Fruit fly (Drosophila melanogaster) whole organism, embryonic: ENCODE results near the gene CG3368.
A peak's percentile ranks its signal among the peaks of the same experiment; 100 is the strongest.

ENCODE experiments used
- Atf6 ChIP-seq: fragments of 200-800 bp; sonication (Bioruptor generic); IDR thresholded peaks from 2 replicates; pipeline ENCODE4 v1.3.6; 2022; ENCODE audit warnings: missing biosample characterization, missing genetic modification characterization
- BEAF-32 ChIP-seq: fragments of 200-800 bp; sonication (Bioruptor generic); optimal IDR thresholded peaks from 3 replicates; lab custom pipeline; 2017; ENCODE audit warnings: missing biosample characterization, missing genetic modification characterization, mild to moderate bottlenecking, moderate library complexity, missing genetic modification reagents
- CG10543 ChIP-seq: fragments of 200-800 bp; sonication (Bioruptor generic); optimal IDR thresholded peaks from 3 replicates; lab custom pipeline; 2017; ENCODE audit warnings: missing biosample characterization, mild to moderate bottlenecking, missing genetic modification characterization, moderate library complexity
- CG12219 ChIP-seq: fragments of 200-800 bp; sonication (Bioruptor generic); optimal IDR thresholded peaks from 3 replicates; lab custom pipeline; 2018; ENCODE audit warnings: missing biosample characterization, mild to moderate bottlenecking, missing genetic modification characterization
- CG12744 ChIP-seq: fragments of 200-800 bp; sonication (Bioruptor generic); optimal IDR thresholded peaks from 2 replicates; lab custom pipeline; 2016; ENCODE audit warnings: missing biosample characterization, missing genetic modification characterization
- CG14710 ChIP-seq: fragments of 200-800 bp; sonication (Bioruptor generic); optimal IDR thresholded peaks from 3 replicates; lab custom pipeline; 2019; ENCODE audit warnings: missing biosample characterization, mild to moderate bottlenecking, missing genetic modification characterization, moderate library complexity
- CG1647 ChIP-seq: fragments of 200-800 bp; sonication (Bioruptor generic); optimal IDR thresholded peaks from 3 replicates; lab custom pipeline; 2016; ENCODE audit warnings: missing biosample characterization, missing genetic modification characterization
- CG17186 ChIP-seq: fragments of 200-800 bp; sonication (Bioruptor generic); optimal IDR thresholded peaks from 3 replicates; lab custom pipeline; 2017; ENCODE audit warnings: missing biosample characterization, missing genetic modification reagents, missing genetic modification characterization
- CG1792 ChIP-seq: fragments of 200-800 bp; sonication (Bioruptor generic); optimal IDR thresholded peaks from 2 replicates; lab custom pipeline; 2016; ENCODE audit warnings: missing biosample characterization, missing genetic modification characterization
- CG31388 ChIP-seq: fragments of 200-800 bp; sonication (Bioruptor generic); optimal IDR thresholded peaks from 2 replicates; lab custom pipeline; 2016; ENCODE audit warnings: missing biosample characterization, missing genetic modification characterization
- CG34224 ChIP-seq: fragments of 200-800 bp; sonication (Bioruptor generic); IDR thresholded peaks from 3 replicates; pipeline ENCODE4 v1.3.6; 2022; ENCODE audit warnings: missing biosample characterization, missing genetic modification characterization; ENCODE audit not compliant: partially characterized antibody
- CG34422 ChIP-seq: fragments of 200-800 bp; sonication (Bioruptor generic); IDR thresholded peaks from 3 replicates; pipeline ENCODE4 v1.3.6; 2022; ENCODE audit warnings: missing biosample characterization, missing genetic modification characterization
- CG6689 ChIP-seq: fragments of 200-800 bp; sonication (Bioruptor generic); IDR thresholded peaks from 2 replicates; pipeline ENCODE4 v1.3.6; 2022; ENCODE audit warnings: missing biosample characterization, missing genetic modification characterization
- CG8089 ChIP-seq: fragments of 200-800 bp; sonication (Bioruptor generic); optimal IDR thresholded peaks from 3 replicates; lab custom pipeline; 2016; ENCODE audit warnings: missing biosample characterization, missing genetic modification characterization
- CG9215 ChIP-seq: fragments of 200-800 bp; sonication (Bioruptor generic); IDR thresholded peaks from 2 replicates; pipeline ENCODE4 v1.3.6; 2022; ENCODE audit warnings: missing biosample characterization, missing genetic modification characterization
- CG9727 ChIP-seq: fragments of 200-800 bp; sonication (Bioruptor generic); optimal IDR thresholded peaks from 3 replicates; lab custom pipeline; 2017; ENCODE audit warnings: missing biosample characterization, mild to moderate bottlenecking, missing genetic modification characterization
- CG9876 ChIP-seq: fragments of 200-800 bp; sonication (Bioruptor generic); optimal IDR thresholded peaks from 2 replicates; lab custom pipeline; 2016; ENCODE audit warnings: missing biosample characterization, missing genetic modification characterization
- Chrac-16 ChIP-seq: fragments of 200-800 bp; sonication (Bioruptor generic); optimal IDR thresholded peaks from 3 replicates; lab custom pipeline; 2016; ENCODE audit warnings: missing biosample characterization, missing genetic modification characterization
- CoRest ChIP-seq: fragments of 200-800 bp; sonication (Bioruptor generic); optimal IDR thresholded peaks from 3 replicates; lab custom pipeline; 2018; ENCODE audit warnings: missing biosample characterization, mild to moderate bottlenecking, missing genetic modification characterization, moderate library complexity
- CrebB ChIP-seq: fragments of 200-800 bp; sonication (Bioruptor generic); optimal IDR thresholded peaks from 3 replicates; lab custom pipeline; 2018; ENCODE audit warnings: missing biosample characterization, mild to moderate bottlenecking, missing genetic modification characterization
- Elba2 ChIP-seq: fragments of 200-800 bp; sonication (Bioruptor generic); optimal IDR thresholded peaks from 3 replicates; lab custom pipeline; 2016; ENCODE audit warnings: missing biosample characterization, missing genetic modification characterization
- Ets97D ChIP-seq: fragments of 200-800 bp; sonication (Bioruptor generic); optimal IDR thresholded peaks from 3 replicates; lab custom pipeline; 2016; ENCODE audit warnings: missing biosample characterization, missing genetic modification characterization
- Gsc ChIP-seq: fragments of 200-800 bp; sonication (Bioruptor generic); IDR thresholded peaks from 2 replicates; pipeline ENCODE4 v1.3.6; 2022; ENCODE audit warnings: missing biosample characterization, missing genetic modification characterization
- MBD-R2 ChIP-seq: fragments of 200-800 bp; sonication (Bioruptor generic); IDR thresholded peaks from 2 replicates; pipeline ENCODE4 v1.3.6; 2022; ENCODE audit warnings: missing biosample characterization, missing genetic modification characterization
- Meics ChIP-seq: fragments of 200-800 bp; sonication (Bioruptor generic); optimal IDR thresholded peaks from 2 replicates; lab custom pipeline; 2017; ENCODE audit warnings: missing biosample characterization, mild to moderate bottlenecking, missing genetic modification characterization
- Myb ChIP-seq: fragments of 200-800 bp; sonication (Bioruptor generic); optimal IDR thresholded peaks from 2 replicates; lab custom pipeline; 2016; ENCODE audit warnings: missing biosample characterization, missing genetic modification characterization
- Nf-YB ChIP-seq: fragments of 200-800 bp; sonication (Bioruptor generic); optimal IDR thresholded peaks from 3 replicates; lab custom pipeline; 2019; ENCODE audit warnings: missing biosample characterization, mild to moderate bottlenecking, missing genetic modification characterization, moderate library complexity
- Oaz ChIP-seq: fragments of 200-800 bp; sonication (Bioruptor generic); IDR thresholded peaks from 2 replicates; pipeline ENCODE4 v1.3.6; 2022; ENCODE audit warnings: missing biosample characterization, missing genetic modification characterization
- Poxn ChIP-seq: fragments of 200-800 bp; sonication (Bioruptor generic); IDR thresholded peaks from 2 replicates; pipeline ENCODE4 v1.3.6; 2022; ENCODE audit warnings: missing biosample characterization, missing genetic modification characterization
- Sox102F ChIP-seq: fragments of 200-800 bp; sonication (Bioruptor generic); optimal IDR thresholded peaks from 2 replicates; lab custom pipeline; 2018; ENCODE audit warnings: missing biosample characterization, mild to moderate bottlenecking, missing genetic modification characterization, moderate library complexity
- Sry-δ ChIP-seq: fragments of 200-800 bp; sonication (Bioruptor generic); optimal IDR thresholded peaks from 2 replicates; lab custom pipeline; 2016; ENCODE audit warnings: missing biosample characterization, missing genetic modification characterization
- bbx ChIP-seq: fragments of 200-800 bp; sonication (Bioruptor generic); IDR thresholded peaks from 2 replicates; pipeline ENCODE4 v1.3.6; 2022; ENCODE audit warnings: missing biosample characterization, missing genetic modification characterization; ENCODE audit not compliant: partially characterized antibody
- caup ChIP-seq: fragments of 200-800 bp; sonication (Bioruptor generic); optimal IDR thresholded peaks from 3 replicates; lab custom pipeline; 2017; ENCODE audit warnings: missing biosample characterization, mild to moderate bottlenecking, missing genetic modification characterization, moderate library complexity; ENCODE audit not compliant: severe bottlenecking
- chm ChIP-seq: fragments of 200-800 bp; sonication (Bioruptor generic); IDR thresholded peaks from 2 replicates; pipeline ENCODE4 v1.3.6; 2022; ENCODE audit warnings: missing biosample characterization, missing genetic modification characterization
- ci ChIP-seq: fragments of 200-800 bp; sonication (Bioruptor generic); IDR thresholded peaks from 3 replicates; pipeline ENCODE4 v1.3.6; 2022; ENCODE audit warnings: missing biosample characterization, missing genetic modification characterization
- en ChIP-seq: fragments of 200-800 bp; sonication (Bioruptor generic); optimal IDR thresholded peaks from 2 replicates; lab custom pipeline; 2016; ENCODE audit warnings: missing biosample characterization, missing genetic modification characterization
- fru ChIP-seq: fragments of >200 bp; optimal IDR thresholded peaks from 2 replicates; lab custom pipeline; 2017
- kay ChIP-seq: fragments of 200-800 bp; sonication (Bioruptor generic); optimal IDR thresholded peaks from 2 replicates; lab custom pipeline; 2016; ENCODE audit warnings: missing biosample characterization, missing genetic modification characterization
- luna ChIP-seq: fragments of 200-800 bp; sonication (Bioruptor generic); optimal IDR thresholded peaks from 2 replicates; lab custom pipeline; 2016; ENCODE audit warnings: missing biosample characterization, missing genetic modification characterization
- nerfin-1 ChIP-seq: fragments of 200-800 bp; sonication (Bioruptor generic); optimal IDR thresholded peaks from 3 replicates; lab custom pipeline; 2019; ENCODE audit warnings: missing biosample characterization, mild to moderate bottlenecking, missing genetic modification characterization, moderate library complexity
- odd ChIP-seq: fragments of 200-800 bp; sonication (Bioruptor generic); optimal IDR thresholded peaks from 2 replicates; lab custom pipeline; 2017; ENCODE audit warnings: missing biosample characterization, mild to moderate bottlenecking, missing genetic modification characterization
- p53 ChIP-seq: fragments of 200-800 bp; sonication (Bioruptor generic); optimal IDR thresholded peaks from 2 replicates; lab custom pipeline; 2016; ENCODE audit warnings: missing biosample characterization, missing genetic modification characterization
- pan ChIP-seq, 4 experiments: fragments of >200 bp in 3 of 4; fragments of 200-800 bp in 1 of 4; sonication (Bioruptor generic) in 1 of 4; optimal IDR thresholded peaks in 3 of 4; IDR thresholded peaks in 1 of 4; 2 replicates each; pipeline versions ENCODE4 v1.3.6 to Lab custom; 2017 to 2022; ENCODE audit warnings: missing biosample characterization in 2 of 4, missing genetic modification characterization in 2 of 4, mixed read lengths in 1 of 4
- pros ChIP-seq: fragments of 200-800 bp; sonication (Bioruptor generic); optimal IDR thresholded peaks from 3 replicates; lab custom pipeline; 2019; ENCODE audit warnings: missing biosample characterization, mild to moderate bottlenecking, missing genetic modification characterization, moderate library complexity
- pzg ChIP-seq: fragments of 200-800 bp; sonication (Bioruptor generic); optimal IDR thresholded peaks from 3 replicates; lab custom pipeline; 2018; ENCODE audit warnings: missing biosample characterization, mild to moderate bottlenecking, missing genetic modification characterization, moderate library complexity
- ranshi ChIP-seq: fragments of 200-800 bp; sonication (Bioruptor generic); IDR thresholded peaks from 2 replicates; pipeline ENCODE4 v1.3.6; 2022; ENCODE audit warnings: missing biosample characterization, missing genetic modification characterization
- rib ChIP-seq: fragments of 200-800 bp; sonication (Bioruptor generic); IDR thresholded peaks from 2 replicates; pipeline ENCODE4 v1.3.6; 2022; ENCODE audit warnings: missing biosample characterization, missing genetic modification characterization
- slou ChIP-seq: fragments of 200-800 bp; sonication (Bioruptor generic); optimal IDR thresholded peaks from 3 replicates; lab custom pipeline; 2016; ENCODE audit warnings: missing biosample characterization, missing genetic modification characterization
- sob ChIP-seq: fragments of 200-800 bp; sonication (Bioruptor generic); IDR thresholded peaks from 2 replicates; pipeline ENCODE4 v1.3.6; 2022; ENCODE audit warnings: missing biosample characterization, missing genetic modification characterization
- tgo ChIP-seq: fragments of 200-800 bp; sonication (Bioruptor generic); IDR thresholded peaks from 3 replicates; pipeline ENCODE4 v1.3.6; 2022; ENCODE audit warnings: missing biosample characterization, missing genetic modification characterization
- toy ChIP-seq: fragments of 200-800 bp; sonication (Bioruptor generic); IDR thresholded peaks from 2 replicates; pipeline ENCODE4 v1.3.6; 2022; ENCODE audit warnings: missing biosample characterization, missing genetic modification characterization
- vnd ChIP-seq: fragments of 200-800 bp; sonication (Bioruptor generic); IDR thresholded peaks from 3 replicates; pipeline ENCODE4 v1.3.6; 2022; ENCODE audit warnings: missing biosample characterization, missing genetic modification characterization; ENCODE audit not compliant: partially characterized antibody

CG3368 gene

DNA sequence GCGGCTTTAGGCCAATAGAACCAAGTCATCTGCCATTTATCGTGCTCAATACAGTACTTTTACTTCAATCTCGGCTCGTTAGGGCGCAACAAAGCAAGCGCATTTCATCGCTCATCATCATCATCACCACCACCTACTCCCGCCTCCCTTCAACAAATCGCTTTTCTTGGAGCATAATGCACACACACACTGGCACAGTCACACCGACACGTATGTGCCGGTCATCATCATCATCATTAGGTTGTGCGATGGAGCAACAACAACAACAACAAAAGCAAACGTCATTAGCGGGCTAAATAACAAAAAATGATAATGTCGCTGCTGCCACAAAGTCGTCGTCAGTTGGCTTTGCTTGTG lies 38.2 kb upstream of the CG3368 start (continued):
- TF ChIP-seq CG12219 (GFP tag; lab: Kevin White, UChicago) (no peak), ci (GFP tag; lab: Robert Waterston, UW) (peak; percentile 52; the same call in 1 of the 3 replicates), CG1792 (GFP tag; lab: Kevin White, UChicago) (no peak), CG17186 (peak; percentile 8), CoRest (tag; lab: Kevin White, UChicago) (no peak), CG14710 (tag; lab: Kevin White, UChicago) (no peak), CG9727 (GFP tag; lab: Kevin White, UChicago) (no peak), pros (GFP tag; lab: Kevin White, UChicago) (peak; percentile 13), kay (GFP tag; lab: Kevin White, UChicago) (peak; percentile 38), Chrac-16 (GFP tag; lab: Kevin White, UChicago) (no peak), vnd (GFP tag; lab: Robert Waterston, UW) (no peak), Atf6 (GFP tag; lab: Robert Waterston, UW) (no peak), BEAF-32 (peak; percentile 15), pzg (GFP tag; lab: Kevin White, UChicago) (peak; percentile 10), Ets97D (GFP tag; lab: Kevin White, UChicago) (no peak), CG34422 (GFP tag; lab: Robert Waterston, UW) (peak; percentile 56; the same call in 2 of the 3 replicates), Sry-δ (peak; percentile 16), ranshi (GFP tag; lab: Robert Waterston, UW) (no peak), rib (0 out of 2 replicates have a peak, but pooled peaks have one; percentile 13), tgo (0 out of 3 replicates have a peak, but pooled peaks have one; percentile 19), fru (lab: Kevin White, UChicago) (no peak), toy (GFP tag; lab: Robert Waterston, UW) (no peak), Nf-YB (GFP tag; lab: Kevin White, UChicago) (peak; percentile 27), Oaz (GFP tag; lab: Robert Waterston, UW) (no peak), CG31388 (no peak), pan (optimal IDR thresholded peaks at IDR 0.05; lab: Kevin White, UChicago) (no peak), pan (GFP tag; optimal IDR thresholded peaks at IDR 0.05 in 1 of 2, IDR thresholded peaks at IDR 0.05 in 1 of 2) (no peak), CG9876 (GFP tag; lab: Kevin White, UChicago) (no peak), CG10543 (GFP tag; lab: Kevin White, UChicago) (peak; percentile 33), en (no peak), sob (no peak), odd (GFP tag; lab: Kevin White, UChicago) (no peak), CG8089 (no peak), CrebB (peak; percentile 17), CG12744 (GFP tag; lab: Kevin White, UChicago) (no peak), nerfin-1 (tag; lab: Kevin White, UChicago) (no peak), CG9215 (GFP tag; lab: Robert Waterston, UW) (peak; percentile 26; the same call in 1 of the 2 replicates), Gsc (GFP tag; lab: Robert Waterston, UW) (no peak), bbx (GFP tag; lab: Robert Waterston, UW) (no peak), Elba2 (peak; percentile 39), CG6689 (no peak), Sox102F (GFP tag; lab: Kevin White, UChicago) (no peak), slou (GFP tag; lab: Kevin White, UChicago) (no peak), chm (GFP tag; lab: Robert Waterston, UW) (no peak), Poxn (GFP tag; lab: Robert Waterston, UW) (no peak), Myb (GFP tag; lab: Kevin White, UChicago) (peak; percentile 47), Meics (GFP tag; lab: Kevin White, UChicago) (no peak), luna (GFP tag; lab: Kevin White, UChicago) (no peak), CG34224 (0 out of 3 replicates have a peak, but pooled peaks have one; percentile 33), p53 (GFP tag; lab: Kevin White, UChicago) (no peak), CG1647 (GFP tag; lab: Kevin White, UChicago) (no peak), caup (GFP tag; lab: Kevin White, UChicago) (no peak), MBD-R2 (no peak)
